Worm (Caenorhabditis elegans) whole organism, L4 larva: ENCODE measurements around the gene tag-196.

Source experiments
- R02D3.7 ChIP-seq: fragments of 150-350 bp; sonication (generic microtip); optimal IDR thresholded peaks from 3 replicates; lab custom pipeline; 2014; ENCODE audit warnings: missing biosample characterization, missing genetic modification characterization
- aly-2 ChIP-seq: sonication (generic microtip); optimal IDR thresholded peaks from 2 replicates; lab custom pipeline; 2018; ENCODE audit warnings: missing biosample characterization, missing genetic modification characterization
- jun-1 ChIP-seq: fragments of 150-350 bp; optimal IDR thresholded peaks from 2 replicates; lab custom pipeline; 2014; ENCODE audit warnings: missing biosample characterization, missing genetic modification reagents, missing genetic modification characterization
- nhr-10 ChIP-seq: fragments of 150-350 bp; optimal IDR thresholded peaks from 2 replicates; lab custom pipeline; 2014; ENCODE audit warnings: missing biosample characterization, missing genetic modification characterization
- nhr-102 ChIP-seq: sonication (generic microtip); optimal IDR thresholded peaks from 2 replicates; lab custom pipeline; 2016; ENCODE audit warnings: mild to moderate bottlenecking, missing genetic modification characterization, moderate library complexity, missing compliant biosample characterization
- nhr-11 ChIP-seq: fragments of 150-350 bp; optimal IDR thresholded peaks from 2 replicates; lab custom pipeline; 2014; ENCODE audit warnings: missing biosample characterization, missing genetic modification characterization
- skn-1 ChIP-seq: fragments of 150-350 bp; optimal IDR thresholded peaks from 2 replicates; lab custom pipeline; 2014; ENCODE audit warnings: missing biosample characterization, missing genetic modification characterization

DNA sequence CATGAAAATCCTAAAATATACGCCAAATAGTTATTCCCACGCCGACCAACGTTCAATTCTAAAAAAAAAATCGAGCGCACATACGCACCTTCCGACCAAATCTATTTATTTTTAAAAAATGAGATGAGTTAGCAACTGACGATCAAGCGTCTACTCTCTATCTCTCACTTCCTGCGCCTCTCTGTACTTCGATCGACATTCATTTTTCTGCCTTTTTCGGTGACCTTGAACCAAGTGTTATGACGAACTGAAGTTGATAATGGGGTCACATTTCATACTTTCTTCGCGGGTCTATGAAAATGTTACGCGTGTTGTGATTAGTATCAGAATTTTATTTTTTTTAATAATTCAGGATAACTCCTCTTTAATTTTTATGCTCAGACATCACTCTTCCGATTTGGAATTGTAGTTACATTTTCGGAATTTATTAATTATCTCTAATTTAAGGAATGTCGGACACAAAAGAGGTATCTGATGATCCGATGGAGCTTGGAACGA, 12.7 kb downstream of the tag-196 start, which contains the start of gene smk-1:
- TF ChIP-seq nhr-10 (tag; lab: Kevin White, UChicago) (no peak), nhr-102 (tag; lab: Kevin White, UChicago) (no peak), R02D3.7 (no peak), aly-2 (tag; lab: Kevin White, UChicago) (no peak), skn-1 (tag; lab: Kevin White, UChicago) (no peak), jun-1 (tag; lab: Kevin White, UChicago) (no peak), nhr-11 (no peak)
